Worm (Caenorhabditis elegans) whole organism, L1 larva: ENCODE results near the gene cct-6.

ENCODE experiments used
- ces-1 ChIP-seq: fragments of 150-350 bp; optimal IDR thresholded peaks from 2 replicates; lab custom pipeline; 2014; ENCODE audit warnings: missing biosample characterization, missing genetic modification reagents, missing genetic modification characterization
- elt-2 ChIP-seq: sonication (generic microtip); optimal IDR thresholded peaks from 2 replicates; lab custom pipeline; 2016; ENCODE audit warnings: missing genetic modification characterization, mild to moderate bottlenecking, inconsistent platforms, missing compliant biosample characterization, missing genetic modification reagents
- tbx-2 ChIP-seq: sonication (generic microtip); optimal IDR thresholded peaks from 2 replicates; lab custom pipeline; 2016; ENCODE audit warnings: missing genetic modification characterization, missing compliant biosample characterization
- unc-98 ChIP-seq: fragments of 200-800 bp; sonication (Bioruptor generic); IDR thresholded peaks from 2 replicates; pipeline ENCODE4 v1.3.6; 2022; ENCODE audit warnings: missing genetic modification characterization, missing compliant biosample characterization

DNA sequence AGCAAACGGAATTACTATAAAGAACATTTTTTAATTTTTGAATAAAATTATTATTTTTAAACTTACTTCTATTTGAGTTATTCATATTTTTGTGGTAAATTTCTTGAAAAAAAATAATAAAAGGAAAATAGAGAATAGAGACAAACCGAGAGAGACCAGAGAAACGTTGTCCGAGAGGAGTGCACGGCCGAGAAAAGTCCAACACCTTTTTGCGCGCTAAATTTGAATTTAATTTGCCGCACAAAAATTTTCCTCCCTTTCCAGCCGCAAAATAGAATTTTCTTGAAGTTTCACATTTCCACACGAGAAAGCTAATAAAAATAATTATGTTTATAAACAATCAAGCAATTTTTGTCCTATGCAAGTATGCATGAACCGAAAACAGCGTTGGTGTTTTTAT lies 16.3 kb upstream of the cct-6 start, which contains the start of the genes F01F1.11 and F01F1.3:
- TF ChIP-seq tbx-2 (peak; percentile 91), unc-98 (GFP tag; lab: Robert Waterston, UW) (peak; percentile 19; the same call in 1 of the 2 replicates), ces-1 (no peak), elt-2 (tag; lab: Kevin White, UChicago) (peak; percentile 52)
